Worm (Caenorhabditis elegans): ENCODE data around the gene R105.1.

R105.1 gene

ce11 chrIV:4660151-4661041 is 26.9 kb downstream of the R105.1 start, which contains the start of the genes F29B9.11 and jmjd-1.2:
Gene F29B9.11, minus strand, starts transcription at chrIV:4660201.
Gene jmjd-1.2, plus strand, starts transcription at chrIV:4660991.
- TF ChIP-seq W03F9.2 (tag; optimal IDR thresholded peaks at IDR 0.05) (peak; percentile 93), him-1 (tag; optimal IDR thresholded peaks at IDR 0.05) (peak; percentile 39), dao-5 (tag; optimal IDR thresholded peaks at IDR 0.05) (no peak)

- no peak for TF ChIP-seq him-1 (tag; optimal IDR thresholded peaks at IDR 0.05)
- TF ChIP-seq dao-5 (tag; optimal IDR thresholded peaks at IDR 0.05) = no peak
- TF ChIP-seq W03F9.2 (tag; optimal IDR thresholded peaks at IDR 0.05) = no peak
Observed at ce11 chrIV:4665079-4665478, 31.6 kb downstream of the R105.1 start, which contains the start of gene F29B9.1. Gene F29B9.1, plus strand, starts transcription at chrIV:4665379.

ce11 chrIV:4667383-4667782 is 33.9 kb downstream of the R105.1 start:
- no peak for TF ChIP-seq W03F9.2 (tag; optimal IDR thresholded peaks at IDR 0.05)
- TF ChIP-seq him-1 (tag; optimal IDR thresholded peaks at IDR 0.05) = no peak
- TF ChIP-seq dao-5 (tag; optimal IDR thresholded peaks at IDR 0.05) = no peak

- TF ChIP-seq him-1 (tag; optimal IDR thresholded peaks at IDR 0.05) (no peak), W03F9.2 (tag; optimal IDR thresholded peaks at IDR 0.05) (no peak), dao-5 (tag; optimal IDR thresholded peaks at IDR 0.05) (no peak)
Observed at ce11 chrIV:4667835-4668234, 34.3 kb downstream of the R105.1 start.

ce11 chrIV:4669242-4669641 is 35.7 kb downstream of the R105.1 start, which contains the start of gene F29B9.12:
Gene F29B9.12, plus strand, starts transcription at chrIV:4669542.
- TF ChIP-seq him-1 (tag; optimal IDR thresholded peaks at IDR 0.05) = no peak
- TF ChIP-seq W03F9.2 (tag; optimal IDR thresholded peaks at IDR 0.05) = no peak
- TF ChIP-seq dao-5 (tag; optimal IDR thresholded peaks at IDR 0.05) = no peak

- no peak for TF ChIP-seq him-1 (tag; optimal IDR thresholded peaks at IDR 0.05)
- no peak for TF ChIP-seq dao-5 (tag; optimal IDR thresholded peaks at IDR 0.05)
- TF ChIP-seq W03F9.2 (tag; optimal IDR thresholded peaks at IDR 0.05) = no peak
Observed at ce11 chrIV:4673332-4673731, 39.8 kb downstream of the R105.1 start.

- TF ChIP-seq W03F9.2 (tag; optimal IDR thresholded peaks at IDR 0.05) (no peak), him-1 (tag; optimal IDR thresholded peaks at IDR 0.05) (no peak), dao-5 (tag; optimal IDR thresholded peaks at IDR 0.05) (no peak)
Observed at ce11 chrIV:4674322-4674721, 40.8 kb downstream of the R105.1 start.

- TF ChIP-seq him-1 (tag; optimal IDR thresholded peaks at IDR 0.05) (no peak), dao-5 (tag; optimal IDR thresholded peaks at IDR 0.05) (no peak)
Observed at ce11 chrIV:4678718-4679117, 45.2 kb downstream of the R105.1 start, which contains the start of gene kin-36. Gene kin-36, plus strand, starts transcription at chrIV:4679018.

ce11 chrIV:4683149-4683548 is 49.7 kb downstream of the R105.1 start:
- TF ChIP-seq him-1 (tag; optimal IDR thresholded peaks at IDR 0.05) = no peak
- no peak for TF ChIP-seq W03F9.2 (tag; optimal IDR thresholded peaks at IDR 0.05)
- TF ChIP-seq dao-5 (tag; optimal IDR thresholded peaks at IDR 0.05) = no peak
